Worm (Caenorhabditis elegans): ENCODE results near the gene nlp-36.

Gene nlp-36

ce11 chrIII:9504347-9504746, 15.8 kb downstream of the nlp-36 start:
- TF ChIP-seq nhr-76 (tag; optimal IDR thresholded peaks at IDR 0.05) (no peak), dmd-6 (GFP tag; IDR thresholded peaks at IDR 0.05) (no peak), lim-7 (GFP tag; IDR thresholded peaks at IDR 0.05) (no peak), Y48G9A.11 (GFP tag; IDR thresholded peaks at IDR 0.05) (peak; percentile 54; the same call in 1 of the 2 replicates), mep-1 (tag; optimal IDR thresholded peaks at IDR 0.05) (no peak), aha-1 (tag) (no peak), ctbp-1 (GFP tag; IDR thresholded peaks at IDR 0.05) (no peak), aly-2 (tag; optimal IDR thresholded peaks at IDR 0.05) (no peak), dmd-9 (GFP tag; IDR thresholded peaks at IDR 0.05) (0 out of 2 replicates have a peak, but pooled peaks have one; percentile 28), F10B5.3 (tag; optimal IDR thresholded peaks at IDR 0.05) (no peak), tag-97 (GFP tag; IDR thresholded peaks at IDR 0.05) (no peak), ceh-32 (tag; optimal IDR thresholded peaks at IDR 0.05; ENCODE audit: poor library complexity) (no peak), php-3 (GFP tag; IDR thresholded peaks at IDR 0.05) (no peak), D1046.2 (GFP tag; IDR thresholded peaks at IDR 0.05) (no peak), hlh-11 (tag; optimal IDR thresholded peaks at IDR 0.05) (no peak), fkh-10 (GFP tag; optimal IDR thresholded peaks at IDR 0.05) (no peak), zag-1 (tag; optimal IDR thresholded peaks at IDR 0.05) (no peak), jun-1 (tag; optimal IDR thresholded peaks at IDR 0.05) (no peak), lin-29 (GFP tag; IDR thresholded peaks at IDR 0.05) (no peak), mes-2 (tag; optimal IDR thresholded peaks at IDR 0.05; ENCODE audit: poor library complexity, severe bottlenecking) (no peak), mdl-1 (tag; optimal IDR thresholded peaks at IDR 0.05) (no peak), T20F7.1 (GFP tag; optimal IDR thresholded peaks at IDR 0.05) (no peak), lin-38 (GFP tag; IDR thresholded peaks at IDR 0.05) (peak; percentile 61), ama-1 (optimal IDR thresholded peaks at IDR 0.05) (no peak), ceh-44 (GFP tag; IDR thresholded peaks at IDR 0.05) (no peak), tra-1 (GFP tag; IDR thresholded peaks at IDR 0.05) (no peak), snpc-1.2 (GFP tag; IDR thresholded peaks at IDR 0.05) (peak; percentile 67; the same call in 1 of the 2 replicates), arid-1 (GFP tag; conservative IDR thresholded peaks at IDR 0.05) (0 out of 2 replicates have a peak, but pooled peaks have one; percentile 5), unc-130 (GFP tag; optimal IDR thresholded peaks at IDR 0.05) (peak; percentile 65)

- TF ChIP-seq ceh-82 (tag; optimal IDR thresholded peaks at IDR 0.05) (no peak), R02D3.7 (tag; optimal IDR thresholded peaks at IDR 0.05) (no peak), lsy-2 (tag; optimal IDR thresholded peaks at IDR 0.05) (peak in 1 of 2 experiments; percentile 71), F37D6.2 (tag; optimal IDR thresholded peaks at IDR 0.05) (no peak), nhr-28 (tag; optimal IDR thresholded peaks at IDR 0.05) (peak; percentile 65), nhr-48 (tag; optimal IDR thresholded peaks at IDR 0.05) (no peak), daf-16 (GFP tag; optimal IDR thresholded peaks at IDR 0.05) (no peak), daf-16 (tag; optimal IDR thresholded peaks at IDR 0.05) (peak; percentile 33), zag-1 (tag; optimal IDR thresholded peaks at IDR 0.05) (no peak), hmg-1.1 (GFP tag; IDR thresholded peaks at IDR 0.05) (no peak), nhr-77 (tag; optimal IDR thresholded peaks at IDR 0.05) (peak; percentile 79), daf-19 (GFP tag; conservative IDR thresholded peaks at IDR 0.05) (no peak), nhr-6 (tag; optimal IDR thresholded peaks at IDR 0.05) (peak; percentile 97), dmd-8 (GFP tag; IDR thresholded peaks at IDR 0.05) (no peak), unc-39 (tag; optimal IDR thresholded peaks at IDR 0.05) (no peak), fkh-10 (GFP tag; optimal IDR thresholded peaks at IDR 0.05) (no peak), daf-12 (tag; optimal IDR thresholded peaks at IDR 0.05) (no peak), nhr-42 (GFP tag; IDR thresholded peaks at IDR 0.05) (no peak), dve-1 (tag; optimal IDR thresholded peaks at IDR 0.05; ENCODE audit: insufficient read depth) (peak; percentile 27), dpl-1 (GFP tag; optimal IDR thresholded peaks at IDR 0.05) (peak; percentile 35), lin-29 (GFP tag; IDR thresholded peaks at IDR 0.05) (no peak), lin-39 (tag; optimal IDR thresholded peaks at IDR 0.05) (no peak), pqm-1 (tag; optimal IDR thresholded peaks at IDR 0.05) (peak; percentile 77), vab-7 (GFP tag; IDR thresholded peaks at IDR 0.05) (no peak), hlh-11 (tag; optimal IDR thresholded peaks at IDR 0.05) (peak; percentile 22), snpc-1.2 (GFP tag; IDR thresholded peaks at IDR 0.05) (no peak), hlh-30 (tag; optimal IDR thresholded peaks at IDR 0.05; ENCODE audit: insufficient read depth) (peak; percentile 92), ztf-11 (tag; optimal IDR thresholded peaks at IDR 0.05) (no peak), attf-4 (tag; optimal IDR thresholded peaks at IDR 0.05) (no peak)
Measured at ce11 chrIII:9507799-9508198, 19.3 kb downstream of the nlp-36 start, which contains the start of gene vha-14. Gene vha-14 (plus strand): TSS chrIII:9508100.
